Fruit fly (Drosophila melanogaster): Measurements from ENCODE around the gene CG7382.

Gene CG7382

DNA sequence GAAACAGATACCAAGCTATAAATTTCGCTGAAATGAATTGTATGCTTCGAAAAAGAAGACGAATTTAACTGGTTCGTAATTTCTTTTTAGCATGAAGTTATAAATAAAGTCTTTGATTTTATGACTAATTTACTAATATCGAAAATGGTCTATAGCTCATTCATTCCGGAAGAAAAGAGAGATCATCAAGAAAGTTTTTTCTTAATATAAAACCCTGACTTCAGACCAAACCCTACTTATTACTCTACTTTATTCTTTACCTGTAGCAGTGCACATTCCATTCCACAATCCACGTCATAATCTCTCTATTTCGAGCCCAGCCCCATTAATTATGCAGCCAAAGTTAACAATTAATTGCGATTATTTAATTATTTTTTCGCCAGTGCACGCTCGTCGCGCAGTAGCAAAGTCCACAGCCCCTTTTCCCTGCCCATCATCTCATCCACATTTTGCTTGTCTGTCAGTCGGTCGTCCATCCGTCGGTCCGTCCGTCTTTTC, 25.7 kb downstream of the CG7382 start (continued):
- peak; percentile 27 for TF ChIP-seq dsx (GFP tag; optimal IDR thresholded peaks at IDR 0.05; ENCODE audit: poor library complexity, severe bottlenecking)
- TF ChIP-seq fd59A (GFP tag; optimal IDR thresholded peaks at IDR 0.05), result peak; percentile 49
- TF ChIP-seq CG8632 (GFP tag; optimal IDR thresholded peaks at IDR 0.05), result peak; percentile 44
- no peak for TF ChIP-seq Gug (GFP tag; IDR thresholded peaks at IDR 0.05)
- no peak for TF ChIP-seq fkh (GFP tag; optimal IDR thresholded peaks at IDR 0.05)
- peak; percentile 15 for TF ChIP-seq dac (GFP tag; optimal IDR thresholded peaks at IDR 0.05)
- peak; percentile 18 for TF ChIP-seq CG31627 (GFP tag; optimal IDR thresholded peaks at IDR 0.05)
- TF ChIP-seq Eip78C (GFP tag), result peak; percentile 81
- TF ChIP-seq Hr39 (GFP tag; optimal IDR thresholded peaks at IDR 0.05), result peak; percentile 23
- peak; percentile 26 for TF ChIP-seq CG9139 (GFP tag; optimal IDR thresholded peaks at IDR 0.05)
- TF ChIP-seq Sox102F (GFP tag; optimal IDR thresholded peaks at IDR 0.05), result no peak
- TF ChIP-seq OdsH (GFP tag; optimal IDR thresholded peaks at IDR 0.05), result peak; percentile 46
- peak; percentile 35 for TF ChIP-seq CG6792 (GFP tag; optimal IDR thresholded peaks at IDR 0.05)
- TF ChIP-seq CG32006 (GFP tag; optimal IDR thresholded peaks at IDR 0.05), result peak; percentile 70

dm6 chr2L:5492924-5493323, 26.8 kb downstream of the CG7382 start:
- TF ChIP-seq CG11902 (GFP tag; optimal IDR thresholded peaks at IDR 0.05), result peak; percentile 41
- TF ChIP-seq Sox15 (GFP tag; optimal IDR thresholded peaks at IDR 0.05), result peak; percentile 36
- TF ChIP-seq Eip78C (GFP tag), result peak; percentile 87
- peak; percentile 47 for TF ChIP-seq CG34406 (GFP tag; optimal IDR thresholded peaks at IDR 0.05)
- peak; percentile 64 for TF ChIP-seq Sox14 (GFP tag; optimal IDR thresholded peaks at IDR 0.05)
- TF ChIP-seq acj6 (GFP tag; optimal IDR thresholded peaks at IDR 0.05), result peak; percentile 68
- peak; percentile 48 for TF ChIP-seq net (GFP tag; optimal IDR thresholded peaks at IDR 0.05)
- TF ChIP-seq ss (GFP tag; optimal IDR thresholded peaks at IDR 0.05), result peak; percentile 37 to 53
- no peak for TF ChIP-seq fd85E (GFP tag; optimal IDR thresholded peaks at IDR 0.05)
- TF ChIP-seq cyc (GFP tag; optimal IDR thresholded peaks at IDR 0.05), result peak; percentile 84
- peak; percentile 47 for TF ChIP-seq CG6854 (GFP tag; optimal IDR thresholded peaks at IDR 0.05)
- peak; percentile 45 for TF ChIP-seq CG3032 (tag; optimal IDR thresholded peaks at IDR 0.05)
- peak; percentile 90 for TF ChIP-seq esn (GFP tag; optimal IDR thresholded peaks at IDR 0.05)
- no peak for TF ChIP-seq CG6276 (GFP tag; optimal IDR thresholded peaks at IDR 0.05)
- peak; percentile 29 for TF ChIP-seq CG32006 (GFP tag; optimal IDR thresholded peaks at IDR 0.05)
- peak; percentile 61 for TF ChIP-seq OdsH (GFP tag; optimal IDR thresholded peaks at IDR 0.05)
- peak; percentile 66 for TF ChIP-seq CG6792 (GFP tag; optimal IDR thresholded peaks at IDR 0.05)
- TF ChIP-seq CG10669 (GFP tag; optimal IDR thresholded peaks at IDR 0.05), result peak; percentile 57
- TF ChIP-seq fkh (GFP tag; optimal IDR thresholded peaks at IDR 0.05), result no peak
- TF ChIP-seq dsx (GFP tag; optimal IDR thresholded peaks at IDR 0.05; ENCODE audit: poor library complexity, severe bottlenecking), result peak; percentile 51
- peak; percentile 48 for TF ChIP-seq fd59A (GFP tag; optimal IDR thresholded peaks at IDR 0.05)
- peak; percentile 70 for TF ChIP-seq CG3919 (GFP tag; optimal IDR thresholded peaks at IDR 0.05)
- peak; percentile 54 for TF ChIP-seq pdm3 (GFP tag; optimal IDR thresholded peaks at IDR 0.05)
- TF ChIP-seq Eip93F (GFP tag; optimal IDR thresholded peaks at IDR 0.05), result peak; percentile 75
- TF ChIP-seq Met (GFP tag; optimal IDR thresholded peaks at IDR 0.05), result peak; percentile 85
- TF ChIP-seq CG7368 (GFP tag; optimal IDR thresholded peaks at IDR 0.05), result peak; percentile 33
- TF ChIP-seq Sox102F (GFP tag; optimal IDR thresholded peaks at IDR 0.05), result peak; percentile 84
- TF ChIP-seq CG4318 (GFP tag; optimal IDR thresholded peaks at IDR 0.05), result no peak
- TF ChIP-seq CG15336 (GFP tag; IDR thresholded peaks at IDR 0.05), result no peak
- TF ChIP-seq Hr39 (GFP tag; optimal IDR thresholded peaks at IDR 0.05), result peak; percentile 86
- TF ChIP-seq eg (GFP tag; IDR thresholded peaks at IDR 0.05), result 0 out of 3 replicates have a peak, but pooled peaks have one; percentile 26
- peak; percentile 73 for TF ChIP-seq Ets21C (GFP tag; optimal IDR thresholded peaks at IDR 0.05)
- TF ChIP-seq CG8632 (GFP tag; optimal IDR thresholded peaks at IDR 0.05), result peak; percentile 41
- peak; percentile 70 for TF ChIP-seq Eip75B (GFP tag; optimal IDR thresholded peaks at IDR 0.05)
- no peak for TF ChIP-seq dac (GFP tag; optimal IDR thresholded peaks at IDR 0.05)
- TF ChIP-seq CG8319 (GFP tag; optimal IDR thresholded peaks at IDR 0.05), result peak; percentile 34
- no peak for TF ChIP-seq CG8119 (GFP tag; IDR thresholded peaks at IDR 0.05)
- TF ChIP-seq Hr38 (GFP tag; optimal IDR thresholded peaks at IDR 0.05), result no peak
- TF ChIP-seq CG1621 (tag; optimal IDR thresholded peaks at IDR 0.05), result peak; percentile 54
- TF ChIP-seq achi (GFP tag; optimal IDR thresholded peaks at IDR 0.05), result peak; percentile 56
- peak; percentile 44 for TF ChIP-seq spab (GFP tag; optimal IDR thresholded peaks at IDR 0.05)
- peak; percentile 82 for TF ChIP-seq topi (GFP tag; optimal IDR thresholded peaks at IDR 0.05)
- peak; percentile 76; the same call in 2 of the 3 replicates for TF ChIP-seq CG6163 (GFP tag; IDR thresholded peaks at IDR 0.05)
- TF ChIP-seq Ets96B (tag; optimal IDR thresholded peaks at IDR 0.05), result peak; percentile 65
- peak; percentile 51 for TF ChIP-seq CG10631 (GFP tag; optimal IDR thresholded peaks at IDR 0.05)
